Worm (Caenorhabditis elegans) whole organism, L3 larva: Measurements from ENCODE around the gene Y46G5A.38.

ENCODE experiments used
- aly-2 ChIP-seq: fragments of 150-350 bp; optimal IDR thresholded peaks from 2 replicates; lab custom pipeline; 2014; ENCODE audit warnings: missing biosample characterization, missing genetic modification characterization
- egl-27 ChIP-seq: sonication (generic microtip); optimal IDR thresholded peaks from 4 replicates; lab custom pipeline; 2017; ENCODE audit warnings: missing biosample characterization, missing genetic modification reagents, missing genetic modification characterization
- egl-5 ChIP-seq: fragments of 150-350 bp; optimal IDR thresholded peaks from 2 replicates; lab custom pipeline; 2017; ENCODE audit warnings: missing biosample characterization, missing genetic modification reagents, missing genetic modification characterization, inconsistent platforms
- nfya-1 ChIP-seq: sonication (generic microtip); optimal IDR thresholded peaks from 2 replicates; lab custom pipeline; 2017; ENCODE audit warnings: missing genetic modification characterization, mild to moderate bottlenecking, missing compliant biosample characterization, antibody characterized with exemption, moderate library complexity; ENCODE audit not compliant: insufficient read depth
- nhr-12 ChIP-seq: fragments of 150-350 bp; optimal IDR thresholded peaks from 2 replicates; lab custom pipeline; 2014; ENCODE audit warnings: missing biosample characterization, missing genetic modification characterization
- nhr-77 ChIP-seq: fragments of 150-350 bp; optimal IDR thresholded peaks from 2 replicates; lab custom pipeline; 2014; ENCODE audit warnings: missing biosample characterization, missing genetic modification characterization
- unc-62 ChIP-seq: fragments of 150-350 bp; sonication (generic microtip); optimal IDR thresholded peaks from 4 replicates; lab custom pipeline; 2014; ENCODE audit warnings: missing biosample characterization, missing genetic modification reagents, missing genetic modification characterization

- TF ChIP-seq nfya-1: no peak
- TF ChIP-seq nhr-77: no peak
- TF ChIP-seq unc-62 (GFP tag; lab: Kevin White, UChicago): no peak
- no peak for TF ChIP-seq egl-27 (tag; lab: Kevin White, UChicago)
- TF ChIP-seq nhr-12 (tag; lab: Kevin White, UChicago): no peak
- TF ChIP-seq aly-2 (tag; lab: Kevin White, UChicago): no peak
- TF ChIP-seq egl-5 (tag; lab: Kevin White, UChicago): no peak
Measured at ce11 chrII:12795188-12795587, 31.7 kb upstream of the Y46G5A.38 start.
